Fruit fly (Drosophila melanogaster) whole organism, embryonic: ENCODE measurements around the gene CG43168.

Source experiments
- Atf6 ChIP-seq: fragments of 200-800 bp; sonication (Bioruptor generic); IDR thresholded peaks from 2 replicates; pipeline ENCODE4 v1.3.6; 2022; ENCODE audit warnings: missing biosample characterization, missing genetic modification characterization
- Awh ChIP-seq: fragments of 200-800 bp; sonication (Bioruptor generic); IDR thresholded peaks from 2 replicates; pipeline ENCODE4, ENCODE4 v1.3.6; 2022; ENCODE audit warnings: missing biosample characterization, missing genetic modification characterization
- Blimp-1 ChIP-seq: fragments of 200-800 bp; sonication (Bioruptor generic); optimal IDR thresholded peaks from 3 replicates; lab custom pipeline; 2018; ENCODE audit warnings: missing biosample characterization, missing genetic modification characterization, mild to moderate bottlenecking, moderate library complexity, missing genetic modification reagents
- CG10274 ChIP-seq: fragments of 200-800 bp; sonication (Bioruptor generic); optimal IDR thresholded peaks from 3 replicates; lab custom pipeline; 2017; ENCODE audit warnings: missing biosample characterization, mild to moderate bottlenecking, missing genetic modification characterization
- CG11398 ChIP-seq: fragments of 200-800 bp; sonication (Bioruptor generic); optimal IDR thresholded peaks from 2 replicates; lab custom pipeline; 2016; ENCODE audit warnings: missing biosample characterization, missing genetic modification characterization
- CG12769 ChIP-seq: fragments of 200-800 bp; sonication (Bioruptor generic); optimal IDR thresholded peaks from 2 replicates; lab custom pipeline; 2019; ENCODE audit warnings: missing biosample characterization, mild to moderate bottlenecking, missing genetic modification characterization, moderate library complexity
- CG16813 ChIP-seq: fragments of 200-800 bp; sonication (Bioruptor generic); IDR thresholded peaks from 3 replicates; pipeline ENCODE4 v1.3.6; 2022; ENCODE audit warnings: missing biosample characterization, missing genetic modification characterization; ENCODE audit not compliant: partially characterized antibody
- CG17802 ChIP-seq: fragments of 200-800 bp; sonication (Bioruptor generic); optimal IDR thresholded peaks from 2 replicates; lab custom pipeline; 2018; ENCODE audit warnings: missing biosample characterization, mild to moderate bottlenecking, missing genetic modification characterization, moderate library complexity
- CG18619 ChIP-seq: fragments of 200-800 bp; sonication (Bioruptor generic); optimal IDR thresholded peaks from 3 replicates; lab custom pipeline; 2017; ENCODE audit warnings: missing biosample characterization, mild to moderate bottlenecking, missing genetic modification characterization
- CG30020 ChIP-seq: fragments of 200-800 bp; optimal IDR thresholded peaks from 2 replicates; lab custom pipeline; 2019; ENCODE audit warnings: missing biosample characterization, mild to moderate bottlenecking, missing genetic modification characterization, moderate library complexity
- CG3163 ChIP-seq: fragments of 200-800 bp; sonication (Bioruptor generic); optimal IDR thresholded peaks from 3 replicates; lab custom pipeline; 2016; ENCODE audit warnings: missing biosample characterization, missing genetic modification characterization
- CG34422 ChIP-seq: fragments of 200-800 bp; sonication (Bioruptor generic); IDR thresholded peaks from 3 replicates; pipeline ENCODE4 v1.3.6; 2022; ENCODE audit warnings: missing biosample characterization, missing genetic modification characterization
- CG3995 ChIP-seq: fragments of 200-800 bp; sonication (Bioruptor generic); optimal IDR thresholded peaks from 3 replicates; lab custom pipeline; 2016; ENCODE audit warnings: missing biosample characterization, missing genetic modification characterization
- CG6272 ChIP-seq: fragments of 200-800 bp; sonication (Bioruptor generic); IDR thresholded peaks from 2 replicates; pipeline ENCODE4 v1.3.6; 2022; ENCODE audit warnings: missing biosample characterization, missing genetic modification characterization
- CG6854 ChIP-seq: fragments of 200-800 bp; sonication (Bioruptor generic); optimal IDR thresholded peaks from 3 replicates; lab custom pipeline; 2017; ENCODE audit warnings: missing biosample characterization, mild to moderate bottlenecking, missing genetic modification characterization
- CG7786 ChIP-seq: fragments of 200-800 bp; sonication (Bioruptor generic); optimal IDR thresholded peaks from 2 replicates; lab custom pipeline; 2016; ENCODE audit warnings: missing biosample characterization, missing genetic modification characterization
- CG8359 ChIP-seq: fragments of 200-800 bp; sonication (Bioruptor generic); optimal IDR thresholded peaks from 2 replicates; lab custom pipeline; 2017; ENCODE audit warnings: missing biosample characterization, mild to moderate bottlenecking, missing genetic modification characterization, borderline replicate concordance
- CG9215 ChIP-seq: fragments of 200-800 bp; sonication (Bioruptor generic); IDR thresholded peaks from 2 replicates; pipeline ENCODE4 v1.3.6; 2022; ENCODE audit warnings: missing biosample characterization, missing genetic modification characterization
- D19A ChIP-seq: fragments of 200-800 bp; optimal IDR thresholded peaks from 3 replicates; lab custom pipeline; 2019; ENCODE audit warnings: missing biosample characterization, mild to moderate bottlenecking, missing genetic modification characterization, moderate library complexity
- Drgx ChIP-seq: fragments of 200-800 bp; sonication (Bioruptor generic); IDR thresholded peaks from 2 replicates; pipeline ENCODE4 v1.3.6; 2022; ENCODE audit warnings: missing biosample characterization, missing genetic modification characterization
- Gug ChIP-seq: fragments of 200-800 bp; sonication (Bioruptor generic); IDR thresholded peaks from 4 replicates; pipeline ENCODE4 v1.3.6; 2022; ENCODE audit warnings: missing biosample characterization, missing genetic modification characterization
- HHEX ChIP-seq: fragments of 200-800 bp; sonication (Bioruptor generic); optimal IDR thresholded peaks from 3 replicates; lab custom pipeline; 2017; ENCODE audit warnings: missing biosample characterization, mild to moderate bottlenecking, missing genetic modification characterization, missing genetic modification reagents
- HLH4C ChIP-seq: fragments of 200-800 bp; sonication (Bioruptor generic); IDR thresholded peaks from 3 replicates; pipeline ENCODE4 v1.3.6; 2022; ENCODE audit warnings: missing biosample characterization, missing genetic modification characterization; ENCODE audit not compliant: partially characterized antibody
- MESR4 ChIP-seq: fragments of 200-800 bp; sonication (Bioruptor generic); optimal IDR thresholded peaks from 2 replicates; lab custom pipeline; 2018; ENCODE audit warnings: missing biosample characterization, mild to moderate bottlenecking, missing genetic modification characterization, moderate library complexity
- NC2α ChIP-seq: fragments of 200-800 bp; sonication (Bioruptor generic); optimal IDR thresholded peaks from 2 replicates; lab custom pipeline; 2016; ENCODE audit warnings: missing biosample characterization, missing genetic modification characterization
- PHDP ChIP-seq: fragments of 200-800 bp; sonication (Bioruptor generic); optimal IDR thresholded peaks from 3 replicates; lab custom pipeline; 2018; ENCODE audit warnings: missing biosample characterization, mild to moderate bottlenecking, missing genetic modification characterization, moderate library complexity
- Sox100B ChIP-seq: fragments of 200-800 bp; sonication (Bioruptor generic); optimal IDR thresholded peaks from 3 replicates; lab custom pipeline; 2018; ENCODE audit warnings: missing biosample characterization, mild to moderate bottlenecking, missing genetic modification characterization
- cg ChIP-seq: fragments of 200-800 bp; sonication (Bioruptor generic); optimal IDR thresholded peaks from 3 replicates; lab custom pipeline; 2019; ENCODE audit warnings: missing biosample characterization, mild to moderate bottlenecking, missing genetic modification characterization, moderate library complexity
- chinmo ChIP-seq: fragments of 200-800 bp; sonication (Bioruptor generic); IDR thresholded peaks from 4 replicates; pipeline ENCODE4 v1.3.6; 2022; ENCODE audit warnings: missing biosample characterization, missing genetic modification characterization; ENCODE audit not compliant: partially characterized antibody
- corto ChIP-seq: fragments of 200-800 bp; sonication (Bioruptor generic); optimal IDR thresholded peaks from 2 replicates; lab custom pipeline; 2016; ENCODE audit warnings: missing biosample characterization, mild to moderate bottlenecking, missing genetic modification characterization, moderate library complexity
- cwo ChIP-seq: fragments of 200-800 bp; sonication (Bioruptor generic); optimal IDR thresholded peaks from 3 replicates; lab custom pipeline; 2017; ENCODE audit warnings: missing biosample characterization, missing genetic modification characterization, mild to moderate bottlenecking, moderate library complexity, missing genetic modification reagents
- dpn ChIP-seq, 2 experiments: fragments of 200-800 bp; sonication (Bioruptor generic); optimal IDR thresholded peaks; 3 replicates each; lab custom pipeline; 2016; ENCODE audit warnings: missing biosample characterization in 2 of 2, missing genetic modification characterization in 2 of 2
- ewg ChIP-seq: fragments of 200-800 bp; sonication (Bioruptor generic); optimal IDR thresholded peaks from 3 replicates; lab custom pipeline; 2017; ENCODE audit warnings: mild to moderate bottlenecking, missing biosample characterization, missing genetic modification reagents, missing genetic modification characterization
- exex ChIP-seq: fragments of 200-800 bp; sonication (Bioruptor generic); optimal IDR thresholded peaks from 4 replicates; lab custom pipeline; 2018; ENCODE audit warnings: missing biosample characterization, mild to moderate bottlenecking, missing genetic modification characterization, moderate library complexity
- fru ChIP-seq: fragments of >200 bp; optimal IDR thresholded peaks from 2 replicates; lab custom pipeline; 2017
- hkb ChIP-seq, 2 experiments: fragments of 200-800 bp in 1 of 2; fragments of >200 bp in 1 of 2; sonication (Bioruptor generic) in 1 of 2; IDR thresholded peaks in 1 of 2; optimal IDR thresholded peaks in 1 of 2; 2 replicates each; pipeline versions ENCODE4 v1.3.6 to Lab custom; 2017 to 2022; ENCODE audit warnings: missing biosample characterization in 1 of 2, missing genetic modification characterization in 1 of 2
- ind ChIP-seq: fragments of 200-800 bp; sonication (Bioruptor generic); optimal IDR thresholded peaks from 3 replicates; lab custom pipeline; 2016; ENCODE audit warnings: missing biosample characterization, missing genetic modification characterization
- lilli ChIP-seq: fragments of 200-800 bp; sonication (Bioruptor generic); optimal IDR thresholded peaks from 3 replicates; lab custom pipeline; 2016; ENCODE audit warnings: missing biosample characterization, missing genetic modification characterization
- mam ChIP-seq: fragments of 200-800 bp; sonication (Bioruptor generic); optimal IDR thresholded peaks from 3 replicates; lab custom pipeline; 2016; ENCODE audit warnings: missing biosample characterization, missing genetic modification characterization
- org-1 ChIP-seq: fragments of 200-800 bp; sonication (Bioruptor generic); optimal IDR thresholded peaks from 2 replicates; lab custom pipeline; 2017; ENCODE audit warnings: missing biosample characterization, missing genetic modification characterization
- rib ChIP-seq: fragments of 200-800 bp; sonication (Bioruptor generic); IDR thresholded peaks from 2 replicates; pipeline ENCODE4 v1.3.6; 2022; ENCODE audit warnings: missing biosample characterization, missing genetic modification characterization
- shn ChIP-seq: fragments of 200-800 bp; sonication (Bioruptor generic); optimal IDR thresholded peaks from 3 replicates; lab custom pipeline; 2016; ENCODE audit warnings: missing biosample characterization, missing genetic modification characterization
- sima ChIP-seq: fragments of 200-800 bp; sonication (Bioruptor generic); optimal IDR thresholded peaks from 2 replicates; lab custom pipeline; 2016; ENCODE audit warnings: missing biosample characterization, missing genetic modification characterization
- slp2 ChIP-seq: fragments of 200-800 bp; sonication (Bioruptor generic); optimal IDR thresholded peaks from 2 replicates; lab custom pipeline; 2016; ENCODE audit warnings: missing biosample characterization, missing genetic modification characterization
- tna ChIP-seq: fragments of 200-800 bp; sonication (Bioruptor generic); IDR thresholded peaks from 2 replicates; pipeline ENCODE4 v1.3.6; 2022; ENCODE audit warnings: missing biosample characterization, missing genetic modification characterization; ENCODE audit not compliant: partially characterized antibody

CG43168 gene

DNA sequence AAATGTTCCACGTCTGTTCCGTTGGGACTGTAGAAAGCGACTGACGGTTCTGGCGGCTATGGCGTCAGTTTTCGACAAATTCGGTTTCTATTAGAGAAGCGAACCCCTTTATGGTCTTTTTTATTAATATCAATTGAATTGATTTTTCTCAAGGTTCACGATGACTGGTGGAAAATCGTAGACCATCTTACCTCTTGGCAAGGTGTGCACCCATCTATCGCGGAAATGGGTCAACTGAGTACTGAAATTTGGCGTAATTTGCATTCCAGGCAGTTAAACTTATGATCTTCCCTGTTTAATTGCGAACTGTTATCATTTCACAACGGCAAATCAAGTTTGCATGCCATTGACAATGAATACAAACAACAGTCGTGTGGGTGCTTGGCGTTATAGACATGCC is 35.6 kb upstream of the CG43168 start, which contains the start of gene CG10226:
TSS of gene CG10226 (minus strand) at position 101 of the 400 bp plus-strand sequence.
- TF ChIP-seq ind (no peak), Blimp-1 (GFP tag; lab: Kevin White, UChicago) (no peak), PHDP (tag; lab: Kevin White, UChicago) (no peak), mam (GFP tag; lab: Kevin White, UChicago) (no peak), Awh (no peak), exex (no peak), CG12769 (no peak), CG34422 (GFP tag; lab: Robert Waterston, UW) (no peak), lilli (GFP tag; lab: Kevin White, UChicago) (no peak), CG18619 (GFP tag; lab: Kevin White, UChicago) (no peak), CG10274 (GFP tag; lab: Kevin White, UChicago) (no peak), tna (GFP tag; lab: Robert Waterston, UW) (no peak), CG3995 (no peak), CG30020 (no peak), Sox100B (GFP tag; lab: Kevin White, UChicago) (no peak), CG3163 (GFP tag; lab: Kevin White, UChicago) (no peak), CG6854 (no peak), dpn (GFP tag; optimal IDR thresholded peaks at IDR 0.05; lab: Kevin White, UChicago) (no peak), CG8359 (no peak)

DNA sequence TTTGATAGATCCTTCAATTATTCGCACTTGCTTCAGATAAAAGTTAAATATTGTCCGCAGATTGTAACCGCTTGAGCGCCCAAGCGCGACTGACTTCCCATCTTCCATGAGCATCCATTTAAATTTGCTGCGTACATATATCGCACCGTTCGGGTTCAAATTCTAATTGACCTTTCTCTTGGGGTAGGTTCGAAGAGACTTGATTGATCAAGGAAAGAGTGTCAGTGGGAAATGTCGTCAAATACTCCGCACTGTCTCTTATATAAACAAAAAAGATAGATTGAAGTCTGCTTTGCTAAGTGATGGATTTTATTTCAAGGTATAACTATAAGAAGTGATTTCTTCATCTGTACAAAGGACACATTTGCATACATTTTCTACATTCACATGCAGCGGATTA is 29.9 kb upstream of the CG43168 start, which contains the start of gene Mdr65:
TSS of gene Mdr65 (minus strand) at position 101 of the 400 bp plus-strand sequence.
- TF ChIP-seq Gug (GFP tag; lab: Robert Waterston, UW): no peak
- TF ChIP-seq ewg: no peak
- no peak for TF ChIP-seq NC2α (GFP tag; lab: Kevin White, UChicago)
- no peak for TF ChIP-seq shn (GFP tag; lab: Kevin White, UChicago)
- TF ChIP-seq sima: no peak
- TF ChIP-seq slp2 (GFP tag; lab: Kevin White, UChicago): no peak
- no peak for TF ChIP-seq CG6272 (GFP tag; lab: Robert Waterston, UW)
- TF ChIP-seq CG7786 (GFP tag; lab: Kevin White, UChicago): no peak
- TF ChIP-seq cwo (GFP tag; lab: Kevin White, UChicago): no peak
- TF ChIP-seq HHEX: no peak
- no peak for TF ChIP-seq MESR4 (GFP tag; lab: Kevin White, UChicago)
- no peak for TF ChIP-seq fru (lab: Kevin White, UChicago)
- no peak for TF ChIP-seq CG11398

DNA sequence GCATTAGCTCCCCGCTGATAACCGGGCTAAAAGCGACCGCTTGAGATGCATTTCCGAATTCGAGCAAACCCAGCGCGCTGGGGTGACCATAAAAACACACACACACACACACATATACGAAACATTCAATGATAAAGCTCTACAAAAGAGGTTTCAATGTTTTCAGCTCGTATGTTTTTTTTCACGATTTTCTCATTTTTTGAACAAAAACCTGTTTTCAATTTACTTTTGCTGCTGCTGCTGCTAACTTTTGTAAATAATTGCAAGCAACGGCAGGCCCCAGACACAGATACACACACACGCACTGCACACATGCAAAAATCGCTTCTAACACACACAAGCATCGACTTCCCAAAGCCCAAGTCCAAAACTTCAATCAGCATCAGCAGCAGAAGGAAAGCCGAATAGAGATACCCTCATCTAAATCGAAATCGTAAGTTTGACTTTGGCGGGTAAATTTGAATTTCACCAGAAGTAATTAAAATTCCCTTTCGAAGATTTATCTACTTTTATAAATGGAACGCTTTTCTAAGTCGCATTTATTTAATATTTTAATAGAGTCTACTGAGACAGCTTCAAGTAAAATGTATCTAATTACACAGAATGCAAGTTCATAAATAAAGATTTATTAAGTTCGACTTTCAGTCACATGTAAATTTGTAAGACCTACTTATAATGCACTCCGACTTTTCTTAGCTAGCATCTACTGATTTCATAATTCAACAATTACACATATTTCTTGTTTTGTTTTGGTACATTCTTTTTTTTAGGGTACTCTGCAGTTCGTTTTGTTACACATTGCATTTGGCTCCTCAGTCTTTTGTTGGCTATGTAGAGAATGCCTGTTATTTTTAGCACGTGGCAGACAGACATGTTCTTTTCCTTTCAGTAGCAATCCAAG is 26.2 kb upstream of the CG43168 start:
- TF ChIP-seq cg (GFP tag; lab: Kevin White, UChicago): peak; percentile 53
- no peak for TF ChIP-seq CG9215 (GFP tag; lab: Robert Waterston, UW)
- peak; percentile 76; the same call in 1 of the 4 replicates for TF ChIP-seq chinmo (GFP tag; lab: Robert Waterston, UW)
- no peak for TF ChIP-seq org-1 (GFP tag; lab: Kevin White, UChicago)
- TF ChIP-seq Atf6 (GFP tag; lab: Robert Waterston, UW): no peak
- TF ChIP-seq hkb (optimal IDR thresholded peaks at IDR 0.05; lab: Kevin White, UChicago): no peak
- no peak for TF ChIP-seq hkb (GFP tag; IDR thresholded peaks at IDR 0.05; lab: Robert Waterston, UW)
- TF ChIP-seq corto: peak; percentile 15
- TF ChIP-seq CG16813 (GFP tag; lab: Robert Waterston, UW): no peak
- no peak for TF ChIP-seq HLH4C (GFP tag; lab: Robert Waterston, UW)
- TF ChIP-seq D19A (tag; lab: Kevin White, UChicago): peak; percentile 59
- no peak for TF ChIP-seq CG17802 (tag; lab: Kevin White, UChicago)
- peak; percentile 63 for TF ChIP-seq Drgx (GFP tag; lab: Robert Waterston, UW)
- TF ChIP-seq rib (GFP tag; lab: Robert Waterston, UW): no peak
